Fruit fly (Drosophila melanogaster) whole organism, adult: ENCODE results near the gene Cp7Fa.

Experiments
- CG11617 ChIP-seq: fragments of 200-800 bp; sonication (Bioruptor generic); optimal IDR thresholded peaks from 2 replicates; lab custom pipeline; 2017; ENCODE audit warnings: mild to moderate bottlenecking, missing biosample characterization, missing genetic modification reagents, missing genetic modification characterization
- CG1620 ChIP-seq: fragments of 200-800 bp; sonication (Bioruptor generic); optimal IDR thresholded peaks from 2 replicates; lab custom pipeline; 2016; ENCODE audit warnings: missing biosample characterization, missing genetic modification characterization
- CG33017 ChIP-seq: fragments of 200-800 bp; sonication (Bioruptor generic); optimal IDR thresholded peaks from 2 replicates; lab custom pipeline; 2018; ENCODE audit warnings: missing biosample characterization, mild to moderate bottlenecking, missing genetic modification characterization, moderate library complexity
- CG7101 ChIP-seq: fragments of 200-800 bp; sonication (Bioruptor generic); optimal IDR thresholded peaks from 2 replicates; lab custom pipeline; 2018; ENCODE audit warnings: missing biosample characterization, mild to moderate bottlenecking, missing genetic modification characterization, moderate library complexity
- Clk ChIP-seq: fragments of 200-800 bp; sonication (Bioruptor generic); optimal IDR thresholded peaks from 2 replicates; lab custom pipeline; 2017; ENCODE audit warnings: missing biosample characterization, missing genetic modification characterization
- ovo ChIP-seq: fragments of 200-800 bp; sonication (Bioruptor generic); optimal IDR thresholded peaks from 2 replicates; lab custom pipeline; 2016; ENCODE audit warnings: missing biosample characterization, missing genetic modification characterization

DNA sequence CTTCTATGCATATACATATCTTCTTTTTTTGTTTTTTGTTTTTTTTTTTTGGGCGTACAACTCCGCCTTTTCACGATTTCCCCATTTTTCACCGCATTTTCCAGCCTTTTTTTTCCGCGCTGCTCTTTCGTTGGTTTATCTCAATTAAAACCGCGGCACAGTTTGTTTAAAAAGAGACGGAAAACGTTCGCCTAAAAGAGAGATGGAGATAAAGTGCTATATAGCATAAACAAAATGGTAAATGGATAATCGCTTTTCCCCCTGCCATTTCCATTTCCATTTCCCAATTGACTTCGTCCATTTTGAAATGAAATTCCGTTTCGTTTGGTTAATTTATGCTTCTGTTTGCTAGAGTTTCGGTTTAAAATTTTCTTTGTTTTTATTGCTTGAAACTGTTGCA lies 23.5 kb upstream of the Cp7Fa start:
- no peak for TF ChIP-seq ovo (GFP tag; lab: Kevin White, UChicago)
- no peak for TF ChIP-seq CG33017 (tag; lab: Kevin White, UChicago)
- no peak for TF ChIP-seq Clk (GFP tag; lab: Kevin White, UChicago)
- TF ChIP-seq CG1620 (GFP tag; lab: Kevin White, UChicago), result no peak
- TF ChIP-seq CG7101 (tag; lab: Kevin White, UChicago), result no peak
- TF ChIP-seq CG11617 (GFP tag; lab: Kevin White, UChicago), result no peak
